Fruit fly (Drosophila melanogaster) whole organism, pupa: Measurements from ENCODE around the gene SIFaR.

Source experiments
- CG10348 ChIP-seq: fragments of 200-800 bp; sonication (Bioruptor generic); IDR thresholded peaks from 2 replicates; pipeline ENCODE4 v1.3.6; 2022; ENCODE audit warnings: missing biosample characterization, missing genetic modification characterization
- CG12605 ChIP-seq: fragments of 200-800 bp; sonication (Bioruptor generic); IDR thresholded peaks from 2 replicates; pipeline ENCODE4 v1.3.6; 2022; ENCODE audit warnings: missing biosample characterization, missing genetic modification characterization
- CG13204 ChIP-seq: fragments of 200-800 bp; sonication (Bioruptor generic); optimal IDR thresholded peaks from 2 replicates; lab custom pipeline; 2018; ENCODE audit warnings: missing biosample characterization, mild to moderate bottlenecking, missing genetic modification characterization, moderate library complexity
- CG14655 ChIP-seq: fragments of 200-800 bp; sonication (Bioruptor generic); optimal IDR thresholded peaks from 3 replicates; lab custom pipeline; 2017; ENCODE audit warnings: mild to moderate bottlenecking, missing biosample characterization, missing genetic modification reagents, missing genetic modification characterization
- CG15710 ChIP-seq: fragments of 200-800 bp; sonication (Bioruptor generic); optimal IDR thresholded peaks from 2 replicates; lab custom pipeline; 2018; ENCODE audit warnings: missing biosample characterization, mild to moderate bottlenecking, missing genetic modification characterization, moderate library complexity
- CG17806 ChIP-seq: fragments of 200-800 bp; sonication (Bioruptor generic); optimal IDR thresholded peaks from 2 replicates; lab custom pipeline; 2018; ENCODE audit warnings: missing biosample characterization, mild to moderate bottlenecking, missing genetic modification characterization, moderate library complexity
- CG32121 ChIP-seq: fragments of 200-800 bp; sonication (Bioruptor generic); IDR thresholded peaks from 2 replicates; pipeline ENCODE4 v1.3.6; 2022; ENCODE audit warnings: missing biosample characterization, missing genetic modification characterization
- CG34367 ChIP-seq: fragments of 200-800 bp; sonication (Bioruptor generic); optimal IDR thresholded peaks from 2 replicates; lab custom pipeline; 2018; ENCODE audit warnings: missing biosample characterization, mild to moderate bottlenecking, missing genetic modification characterization
- CG4496 ChIP-seq: fragments of 200-800 bp; sonication (Bioruptor generic); IDR thresholded peaks from 3 replicates; pipeline ENCODE4 v1.3.6; 2022; ENCODE audit warnings: missing biosample characterization, missing genetic modification characterization
- CG8159 ChIP-seq: fragments of 200-800 bp; sonication (Bioruptor generic); optimal IDR thresholded peaks from 3 replicates; lab custom pipeline; 2018; ENCODE audit warnings: missing biosample characterization, mild to moderate bottlenecking, missing genetic modification characterization, moderate library complexity
- CG8301 ChIP-seq: fragments of 200-800 bp; sonication (Bioruptor generic); optimal IDR thresholded peaks from 2 replicates; lab custom pipeline; 2018; ENCODE audit warnings: missing biosample characterization, mild to moderate bottlenecking, missing genetic modification characterization
- CG9948 ChIP-seq: fragments of 200-800 bp; sonication (Bioruptor generic); optimal IDR thresholded peaks from 2 replicates; lab custom pipeline; 2018; ENCODE audit warnings: missing biosample characterization, mild to moderate bottlenecking, missing genetic modification characterization, moderate library complexity
- D1 ChIP-seq: fragments of 200-800 bp; sonication (Bioruptor generic); optimal IDR thresholded peaks from 2 replicates; lab custom pipeline; 2018; ENCODE audit warnings: missing biosample characterization, mild to moderate bottlenecking, missing genetic modification characterization, moderate library complexity
- EcR ChIP-seq: fragments of 200-800 bp; sonication (Bioruptor generic); optimal IDR thresholded peaks from 3 replicates; lab custom pipeline; 2019; ENCODE audit warnings: missing biosample characterization, missing genetic modification characterization, mild to moderate bottlenecking, moderate library complexity, missing genetic modification reagents
- Ets98B ChIP-seq: fragments of 200-800 bp; sonication (Bioruptor generic); IDR thresholded peaks from 2 replicates; pipeline ENCODE4 v1.3.6; 2022; ENCODE audit warnings: missing biosample characterization, missing genetic modification characterization
- Pif1A ChIP-seq: fragments of 200-800 bp; sonication (Bioruptor generic); optimal IDR thresholded peaks from 3 replicates; lab custom pipeline; 2016; ENCODE audit warnings: missing biosample characterization, missing genetic modification characterization
- Pif1B ChIP-seq: fragments of 200-800 bp; sonication (Bioruptor generic); optimal IDR thresholded peaks from 3 replicates; lab custom pipeline; 2016; ENCODE audit warnings: missing biosample characterization, missing genetic modification characterization
- Snoo ChIP-seq: fragments of 200-800 bp; sonication (Bioruptor generic); optimal IDR thresholded peaks from 3 replicates; lab custom pipeline; 2017; ENCODE audit warnings: missing biosample characterization, mild to moderate bottlenecking, missing genetic modification characterization, inconsistent platforms
- fd96Ca ChIP-seq: fragments of 200-800 bp; sonication (Bioruptor generic); IDR thresholded peaks from 3 replicates; pipeline ENCODE4 v1.3.6; 2022; ENCODE audit warnings: missing biosample characterization, missing genetic modification characterization
- gl ChIP-seq: fragments of 200-800 bp; sonication (Bioruptor generic); optimal IDR thresholded peaks from 2 replicates; lab custom pipeline; 2018; ENCODE audit warnings: missing biosample characterization, mild to moderate bottlenecking, missing genetic modification characterization
- rn ChIP-seq: fragments of 200-800 bp; sonication (Bioruptor generic); IDR thresholded peaks from 2 replicates; pipeline ENCODE4 v1.3.6; 2022; ENCODE audit warnings: missing biosample characterization, missing genetic modification characterization

Gene SIFaR

DNA sequence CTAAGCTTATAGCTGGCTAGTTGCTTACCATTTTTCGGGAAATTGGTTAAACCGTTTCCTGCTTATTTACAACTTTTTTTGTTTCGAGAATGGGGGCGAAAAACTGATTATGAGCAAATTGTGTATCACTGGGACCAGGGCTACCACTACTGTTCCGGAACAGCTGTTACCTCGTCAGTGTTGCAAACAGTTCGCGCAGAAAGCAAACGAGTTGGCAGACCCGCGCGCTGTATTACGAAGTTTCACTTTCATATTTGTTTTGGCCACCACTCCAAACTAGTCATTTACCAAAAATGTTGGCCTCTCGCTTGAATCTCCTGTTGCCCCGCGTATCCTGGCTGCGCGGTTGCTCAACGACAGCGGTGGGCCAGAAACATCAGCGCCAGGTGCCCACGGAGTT is 23.9 kb downstream of the SIFaR start, which contains the start of the genes AP-2sigma and Idi:
Gene AP-2sigma (minus strand): TSS at position 153 of the 400 bp plus-strand sequence.
Gene Idi (plus strand): TSS at position 204 of the 400 bp plus-strand sequence.
- TF ChIP-seq CG12605 (GFP tag; lab: Robert Waterston, UW) = 0 out of 2 replicates have a peak, but pooled peaks have one; percentile 23
- TF ChIP-seq CG17806 (tag; lab: Kevin White, UChicago) = no peak
- peak; percentile 38 for TF ChIP-seq Snoo (tag; lab: Kevin White, UChicago)
- TF ChIP-seq CG15710 (tag; lab: Kevin White, UChicago) = no peak
- TF ChIP-seq CG32121 (GFP tag; lab: Robert Waterston, UW) = no peak
- TF ChIP-seq CG8301 (tag; lab: Kevin White, UChicago) = no peak
- peak; percentile 51; the same call in 1 of the 3 replicates for TF ChIP-seq fd96Ca
- peak; percentile 52; the same call in 2 of the 3 replicates for TF ChIP-seq CG4496 (GFP tag; lab: Robert Waterston, UW)
- peak; percentile 12 for TF ChIP-seq EcR

dm6 chr3R:21268873-21269272 is 24.9 kb downstream of the SIFaR start, which contains the start of gene Rab1:
TSS of gene Rab1 (minus strand) at chr3R:21269060.
- TF ChIP-seq CG4496 (GFP tag; lab: Robert Waterston, UW) = 0 out of 3 replicates have a peak, but pooled peaks have one; percentile 62
- peak; percentile 56 for TF ChIP-seq Snoo (tag; lab: Kevin White, UChicago)
- TF ChIP-seq gl (tag; lab: Kevin White, UChicago) = no peak
- no peak for TF ChIP-seq CG9948 (tag; lab: Kevin White, UChicago)
- TF ChIP-seq CG32121 (GFP tag; lab: Robert Waterston, UW) = 0 out of 2 replicates have a peak, but pooled peaks have one; percentile 23
- TF ChIP-seq CG14655 (GFP tag; lab: Kevin White, UChicago) = no peak
- TF ChIP-seq CG13204 (GFP tag; lab: Kevin White, UChicago) = no peak
- TF ChIP-seq Ets98B = 0 out of 2 replicates have a peak, but pooled peaks have one; percentile 7
- no peak for TF ChIP-seq Pif1B (GFP tag; lab: Kevin White, UChicago)
- TF ChIP-seq Pif1A (GFP tag; lab: Kevin White, UChicago) = no peak
- TF ChIP-seq fd96Ca = peak; percentile 52; the same call in 1 of the 3 replicates
- TF ChIP-seq CG8159 (tag; lab: Kevin White, UChicago) = peak; percentile 11

DNA sequence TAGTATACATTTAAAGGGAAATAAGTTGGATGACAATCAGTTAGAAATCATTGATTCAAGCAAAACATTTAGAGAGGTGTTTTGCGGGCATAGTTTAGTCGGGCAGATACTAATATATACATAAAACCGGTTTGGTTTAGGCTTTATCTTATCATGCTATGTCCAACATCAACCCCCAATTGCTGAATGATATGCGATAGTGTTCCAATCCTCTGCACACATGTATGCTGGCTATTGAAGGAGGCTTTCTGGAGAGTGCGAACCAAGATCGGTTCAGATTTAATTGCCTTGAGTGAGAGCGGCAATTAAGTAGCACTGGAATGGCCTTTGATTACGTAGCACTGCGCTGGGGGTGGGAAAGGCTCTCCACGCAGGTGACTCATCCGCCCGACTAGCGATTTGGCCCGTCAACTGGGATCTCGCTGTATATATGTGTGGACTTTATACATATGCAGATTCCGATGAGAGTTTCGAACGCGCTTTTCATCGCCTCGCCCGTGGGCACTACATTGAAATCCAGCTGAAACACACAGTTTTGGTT is 25.8 kb downstream of the SIFaR start:
- TF ChIP-seq rn (GFP tag; lab: Robert Waterston, UW) = no peak
- TF ChIP-seq CG13204 (GFP tag; lab: Kevin White, UChicago) = no peak
- TF ChIP-seq gl (tag; lab: Kevin White, UChicago) = peak; percentile 10
- TF ChIP-seq Snoo (tag; lab: Kevin White, UChicago) = no peak
- no peak for TF ChIP-seq EcR
- TF ChIP-seq CG8301 (tag; lab: Kevin White, UChicago) = no peak
- no peak for TF ChIP-seq CG4496 (GFP tag; lab: Robert Waterston, UW)
- TF ChIP-seq fd96Ca = 0 out of 3 replicates have a peak, but pooled peaks have one; percentile 18
- TF ChIP-seq Pif1A (GFP tag; lab: Kevin White, UChicago) = no peak
- TF ChIP-seq CG10348 = no peak
- TF ChIP-seq Ets98B = no peak
- no peak for TF ChIP-seq CG34367 (tag; lab: Kevin White, UChicago)
- TF ChIP-seq Pif1B (GFP tag; lab: Kevin White, UChicago) = no peak
- no peak for TF ChIP-seq CG8159 (tag; lab: Kevin White, UChicago)
- TF ChIP-seq CG14655 (GFP tag; lab: Kevin White, UChicago) = no peak
- no peak for TF ChIP-seq CG9948 (tag; lab: Kevin White, UChicago)
- TF ChIP-seq CG15710 (tag; lab: Kevin White, UChicago) = no peak
- peak; percentile 23; the same call in 1 of the 2 replicates for TF ChIP-seq CG12605 (GFP tag; lab: Robert Waterston, UW)
- TF ChIP-seq D1 (tag; lab: Kevin White, UChicago) = no peak
- no peak for TF ChIP-seq CG32121 (GFP tag; lab: Robert Waterston, UW)
- TF ChIP-seq CG17806 (tag; lab: Kevin White, UChicago) = no peak

- peak; percentile 31; the same call in 1 of the 2 replicates for TF ChIP-seq Ets98B
- TF ChIP-seq CG32121 (GFP tag; lab: Robert Waterston, UW) = no peak
- peak; percentile 43; the same call in 1 of the 3 replicates for TF ChIP-seq fd96Ca
- peak; percentile 85; the same call in 2 of the 3 replicates for TF ChIP-seq CG4496 (GFP tag; lab: Robert Waterston, UW)
- no peak for TF ChIP-seq CG34367 (tag; lab: Kevin White, UChicago)
- TF ChIP-seq Snoo (tag; lab: Kevin White, UChicago) = peak; percentile 40
- TF ChIP-seq gl (tag; lab: Kevin White, UChicago) = no peak
- TF ChIP-seq EcR = no peak
- peak; percentile 17 for TF ChIP-seq Pif1A (GFP tag; lab: Kevin White, UChicago)
Observed at dm6 chr3R:21263177-21263576, 30.6 kb downstream of the SIFaR start.

- TF ChIP-seq CG8301 (tag; lab: Kevin White, UChicago) = no peak
- TF ChIP-seq CG14655 (GFP tag; lab: Kevin White, UChicago) = no peak
- no peak for TF ChIP-seq D1 (tag; lab: Kevin White, UChicago)
- TF ChIP-seq CG12605 (GFP tag; lab: Robert Waterston, UW) = no peak
- no peak for TF ChIP-seq rn (GFP tag; lab: Robert Waterston, UW)
- TF ChIP-seq Pif1B (GFP tag; lab: Kevin White, UChicago) = no peak
- TF ChIP-seq Ets98B = no peak
- TF ChIP-seq CG10348 = no peak
- no peak for TF ChIP-seq CG17806 (tag; lab: Kevin White, UChicago)
- TF ChIP-seq Snoo (tag; lab: Kevin White, UChicago) = no peak
- no peak for TF ChIP-seq CG34367 (tag; lab: Kevin White, UChicago)
- no peak for TF ChIP-seq CG4496 (GFP tag; lab: Robert Waterston, UW)
- TF ChIP-seq EcR = no peak
- TF ChIP-seq CG15710 (tag; lab: Kevin White, UChicago) = no peak
- no peak for TF ChIP-seq fd96Ca
- TF ChIP-seq CG13204 (GFP tag; lab: Kevin White, UChicago) = no peak
- no peak for TF ChIP-seq CG9948 (tag; lab: Kevin White, UChicago)
Observed at dm6 chr3R:21260795-21261194, 33.0 kb downstream of the SIFaR start.
